Worm (Caenorhabditis elegans): ENCODE data around the gene F53A9.8.

The F53A9.8 gene

ce11 chrX:8723127-8723600, 4.5 kb upstream of the F53A9.8 start, which contains the start of gene tnt-2:
Gene tnt-2 (minus strand): TSS chrX:8723550.
- no peak for TF ChIP-seq ref-1 (GFP tag; conservative IDR thresholded peaks at IDR 0.05)
- no peak for TF ChIP-seq T22C8.4 (GFP tag; IDR thresholded peaks at IDR 0.05)
- no peak for TF ChIP-seq med-1 (GFP tag; optimal IDR thresholded peaks at IDR 0.05; ENCODE audit: insufficient read depth)
- TF ChIP-seq cog-1 (tag; optimal IDR thresholded peaks at IDR 0.05) = no peak
- no peak for TF ChIP-seq tab-1 (GFP tag; IDR thresholded peaks at IDR 0.05)
- TF ChIP-seq ztf-29 (GFP tag; IDR thresholded peaks at IDR 0.05) = no peak
- TF ChIP-seq klf-2 (GFP tag; conservative IDR thresholded peaks at IDR 0.05) = no peak
- no peak for TF ChIP-seq ztf-23 (GFP tag; IDR thresholded peaks at IDR 0.05)
- TF ChIP-seq flt-1 (GFP tag; IDR thresholded peaks at IDR 0.05) = no peak

ce11 chrX:8721273-8721672, 2.6 kb upstream of the F53A9.8 start:
- TF ChIP-seq med-1 (GFP tag; optimal IDR thresholded peaks at IDR 0.05; ENCODE audit: insufficient read depth) (no peak), ref-1 (GFP tag; conservative IDR thresholded peaks at IDR 0.05) (no peak), cog-1 (tag; optimal IDR thresholded peaks at IDR 0.05) (no peak), ztf-29 (GFP tag; IDR thresholded peaks at IDR 0.05) (no peak), ztf-23 (GFP tag; IDR thresholded peaks at IDR 0.05) (no peak), klf-2 (GFP tag; conservative IDR thresholded peaks at IDR 0.05) (no peak), T22C8.4 (GFP tag; IDR thresholded peaks at IDR 0.05) (no peak), tab-1 (GFP tag; IDR thresholded peaks at IDR 0.05) (no peak), flt-1 (GFP tag; IDR thresholded peaks at IDR 0.05) (no peak)

- TF ChIP-seq med-1 (GFP tag; optimal IDR thresholded peaks at IDR 0.05; ENCODE audit: insufficient read depth) (no peak), ref-1 (GFP tag; conservative IDR thresholded peaks at IDR 0.05) (no peak), ztf-29 (GFP tag; IDR thresholded peaks at IDR 0.05) (no peak), flt-1 (GFP tag; IDR thresholded peaks at IDR 0.05) (no peak), cog-1 (tag; optimal IDR thresholded peaks at IDR 0.05) (no peak), klf-2 (GFP tag; conservative IDR thresholded peaks at IDR 0.05) (no peak)
Measured at ce11 chrX:8720658-8721057, 2.0 kb upstream of the F53A9.8 start, which contains the start of gene F53A9.9. Gene F53A9.9 (minus strand): TSS chrX:8720758.

ce11 chrX:8719888-8720287, 1.2 kb upstream of the F53A9.8 start:
- TF ChIP-seq ztf-29 (GFP tag; IDR thresholded peaks at IDR 0.05) (no peak), cog-1 (tag; optimal IDR thresholded peaks at IDR 0.05) (no peak), T22C8.4 (GFP tag; IDR thresholded peaks at IDR 0.05) (no peak), ref-1 (GFP tag; conservative IDR thresholded peaks at IDR 0.05) (no peak), ztf-23 (GFP tag; IDR thresholded peaks at IDR 0.05) (no peak), med-1 (GFP tag; optimal IDR thresholded peaks at IDR 0.05; ENCODE audit: insufficient read depth) (no peak), klf-2 (GFP tag; conservative IDR thresholded peaks at IDR 0.05) (no peak), tab-1 (GFP tag; IDR thresholded peaks at IDR 0.05) (no peak), flt-1 (GFP tag; IDR thresholded peaks at IDR 0.05) (no peak)

- TF ChIP-seq T22C8.4 (GFP tag; IDR thresholded peaks at IDR 0.05) (no peak), med-1 (GFP tag; optimal IDR thresholded peaks at IDR 0.05; ENCODE audit: insufficient read depth) (no peak), klf-2 (GFP tag; conservative IDR thresholded peaks at IDR 0.05) (no peak), ztf-23 (GFP tag; IDR thresholded peaks at IDR 0.05) (no peak), ref-1 (GFP tag; conservative IDR thresholded peaks at IDR 0.05) (no peak), ztf-29 (GFP tag; IDR thresholded peaks at IDR 0.05) (no peak), tab-1 (GFP tag; IDR thresholded peaks at IDR 0.05) (no peak), cog-1 (tag; optimal IDR thresholded peaks at IDR 0.05) (no peak), flt-1 (GFP tag; IDR thresholded peaks at IDR 0.05) (no peak)
Measured at ce11 chrX:8718153-8718552, 551 bp downstream of the F53A9.8 start.

ce11 chrX:8716822-8717221, 1.9 kb downstream of the F53A9.8 start, which contains the start of gene F53A9.7:
Gene F53A9.7 (minus strand): TSS chrX:8716922.
- no peak for TF ChIP-seq cog-1 (tag; optimal IDR thresholded peaks at IDR 0.05)
- no peak for TF ChIP-seq ztf-23 (GFP tag; IDR thresholded peaks at IDR 0.05)
- no peak for TF ChIP-seq ztf-29 (GFP tag; IDR thresholded peaks at IDR 0.05)
- TF ChIP-seq klf-2 (GFP tag; conservative IDR thresholded peaks at IDR 0.05) = no peak
- TF ChIP-seq tab-1 (GFP tag; IDR thresholded peaks at IDR 0.05) = no peak
- no peak for TF ChIP-seq T22C8.4 (GFP tag; IDR thresholded peaks at IDR 0.05)
- TF ChIP-seq flt-1 (GFP tag; IDR thresholded peaks at IDR 0.05) = no peak
- TF ChIP-seq ref-1 (GFP tag; conservative IDR thresholded peaks at IDR 0.05) = no peak
- no peak for TF ChIP-seq med-1 (GFP tag; optimal IDR thresholded peaks at IDR 0.05; ENCODE audit: insufficient read depth)

ce11 chrX:8714845-8715244, 3.9 kb downstream of the F53A9.8 start:
- TF ChIP-seq med-1 (GFP tag; optimal IDR thresholded peaks at IDR 0.05; ENCODE audit: insufficient read depth) (no peak), ztf-29 (GFP tag; IDR thresholded peaks at IDR 0.05) (no peak), ztf-23 (GFP tag; IDR thresholded peaks at IDR 0.05) (no peak), ref-1 (GFP tag; conservative IDR thresholded peaks at IDR 0.05) (no peak), flt-1 (GFP tag; IDR thresholded peaks at IDR 0.05) (no peak)

- TF ChIP-seq cog-1 (tag; optimal IDR thresholded peaks at IDR 0.05) (no peak), klf-2 (GFP tag; conservative IDR thresholded peaks at IDR 0.05) (no peak), tab-1 (GFP tag; IDR thresholded peaks at IDR 0.05) (no peak), ztf-23 (GFP tag; IDR thresholded peaks at IDR 0.05) (no peak), ref-1 (GFP tag; conservative IDR thresholded peaks at IDR 0.05) (no peak), T22C8.4 (GFP tag; IDR thresholded peaks at IDR 0.05) (no peak), ztf-29 (GFP tag; IDR thresholded peaks at IDR 0.05) (no peak), med-1 (GFP tag; optimal IDR thresholded peaks at IDR 0.05; ENCODE audit: insufficient read depth) (no peak), flt-1 (GFP tag; IDR thresholded peaks at IDR 0.05) (no peak)
Measured at ce11 chrX:8713754-8714295, 4.9 kb downstream of the F53A9.8 start, which contains the start of gene F53A9.6. Gene F53A9.6 (minus strand): TSS chrX:8713804.

ce11 chrX:8712662-8713061, 6.0 kb downstream of the F53A9.8 start:
- TF ChIP-seq klf-2 (GFP tag; conservative IDR thresholded peaks at IDR 0.05) = no peak
- TF ChIP-seq flt-1 (GFP tag; IDR thresholded peaks at IDR 0.05) = no peak
- no peak for TF ChIP-seq cog-1 (tag; optimal IDR thresholded peaks at IDR 0.05)
- no peak for TF ChIP-seq ztf-29 (GFP tag; IDR thresholded peaks at IDR 0.05)
- TF ChIP-seq T22C8.4 (GFP tag; IDR thresholded peaks at IDR 0.05) = no peak
- no peak for TF ChIP-seq tab-1 (GFP tag; IDR thresholded peaks at IDR 0.05)
- TF ChIP-seq ztf-23 (GFP tag; IDR thresholded peaks at IDR 0.05) = no peak
- TF ChIP-seq ref-1 (GFP tag; conservative IDR thresholded peaks at IDR 0.05) = no peak
- TF ChIP-seq med-1 (GFP tag; optimal IDR thresholded peaks at IDR 0.05; ENCODE audit: insufficient read depth) = no peak
